Worm (Caenorhabditis elegans) whole organism, L4 larva: Measurements from ENCODE around the gene T05A12.3.

Experiments used
- ZK546.5 ChIP-seq, 2 experiments: sonication (generic microtip); optimal IDR thresholded peaks; 2 replicates each; lab custom pipeline; 2017; ENCODE audit warnings: missing biosample characterization in 2 of 2, missing genetic modification characterization in 2 of 2
- ces-1 ChIP-seq: fragments of 150-350 bp; sonication (generic microtip); optimal IDR thresholded peaks from 4 replicates; lab custom pipeline; 2014; ENCODE audit warnings: missing biosample characterization, missing genetic modification reagents, missing genetic modification characterization
- hlh-30 ChIP-seq: sonication (generic microtip); optimal IDR thresholded peaks from 2 replicates; lab custom pipeline; 2017; ENCODE audit warnings: antibody characterized with exemption, mild to moderate bottlenecking, missing genetic modification characterization, missing compliant biosample characterization; ENCODE audit not compliant: insufficient read depth
- jun-1 ChIP-seq: fragments of 150-350 bp; optimal IDR thresholded peaks from 2 replicates; lab custom pipeline; 2014; ENCODE audit warnings: missing biosample characterization, missing genetic modification reagents, missing genetic modification characterization
- unc-62 ChIP-seq, 3 experiments: fragments of 150-350 bp in 1 of 3; sonication (generic microtip); optimal IDR thresholded peaks in 2 of 3; peaks in 1 of 3; 1 replicate in 1 of 3; 2 replicates in 2 of 3; lab custom pipeline; 2014 to 2017; ENCODE audit warnings: missing biosample characterization in 3 of 3, missing genetic modification characterization in 3 of 3, missing genetic modification reagents in 3 of 3, missing genotype in 1 of 3

DNA sequence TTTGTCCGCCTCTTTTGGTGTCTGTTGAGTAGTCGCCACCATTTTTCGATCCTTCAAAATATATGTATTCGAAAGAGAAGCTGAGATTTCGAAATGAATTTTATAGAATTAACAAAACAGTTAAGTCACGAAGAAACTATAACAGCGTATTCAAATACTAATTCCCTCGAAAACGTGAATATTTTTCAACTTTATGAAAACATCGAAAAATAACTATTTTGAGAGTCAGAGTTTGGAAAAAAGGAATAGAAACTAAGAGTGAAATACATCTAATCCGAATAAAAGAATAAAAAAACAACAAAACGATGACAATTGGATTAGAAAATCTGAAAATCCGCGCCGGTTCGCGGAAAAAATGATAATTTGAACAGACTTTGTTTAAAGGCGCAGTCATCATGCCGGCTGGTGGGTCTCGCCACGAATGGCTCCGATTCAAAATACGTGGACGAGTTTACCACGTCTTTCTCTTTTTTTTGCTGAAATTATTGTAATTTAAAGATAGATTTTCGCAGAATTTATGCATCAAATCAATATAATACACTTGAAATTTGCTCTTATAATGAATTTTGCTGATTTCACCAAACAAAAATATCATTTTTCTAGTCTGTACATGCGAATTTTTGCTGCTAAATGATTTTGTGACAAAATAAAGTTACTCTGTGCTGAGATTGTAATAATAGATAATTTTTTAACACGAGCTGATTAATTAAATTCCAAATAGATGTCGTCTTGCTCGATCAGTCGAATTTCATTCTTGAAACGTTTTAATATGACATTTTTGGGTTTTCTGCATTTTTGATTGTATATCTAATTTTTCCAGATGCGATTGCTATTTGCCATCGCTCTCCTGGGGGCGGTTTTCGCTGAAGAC lies 22.6 kb upstream of the T05A12.3 start, which contains the start of the genes rpn-1 and ribo-1:
- TF ChIP-seq ZK546.5 (tag; optimal IDR thresholded peaks at IDR 0.05; lab: Kevin White, UChicago): no peak
- no peak for TF ChIP-seq jun-1 (tag; lab: Kevin White, UChicago)
- peak in 1 of 2 experiments; percentile 19 for TF ChIP-seq unc-62 (GFP tag; optimal IDR thresholded peaks at IDR 0.05 in 1 of 2; lab: Kevin White, UChicago)
- TF ChIP-seq unc-62 (tag; optimal IDR thresholded peaks at IDR 0.05; lab: Kevin White, UChicago): no peak
- no peak for TF ChIP-seq hlh-30 (tag; lab: Kevin White, UChicago)
- TF ChIP-seq ces-1: no peak
